Fruit fly (Drosophila melanogaster) whole organism, embryonic: ENCODE measurements around the gene IKKbeta.

Experiments used
- Atf3 ChIP-seq: fragments of 200-800 bp; sonication (Bioruptor generic); optimal IDR thresholded peaks from 3 replicates; lab custom pipeline; 2016; ENCODE audit warnings: missing biosample characterization, missing genetic modification characterization
- Bteb2 ChIP-seq: fragments of 200-800 bp; sonication (Bioruptor generic); optimal IDR thresholded peaks from 2 replicates; lab custom pipeline; 2016; ENCODE audit warnings: missing biosample characterization, missing genetic modification characterization
- CG10147 ChIP-seq: fragments of 200-800 bp; sonication (Bioruptor generic); optimal IDR thresholded peaks from 2 replicates; lab custom pipeline; 2019; ENCODE audit warnings: missing biosample characterization, mild to moderate bottlenecking, missing genetic modification characterization, moderate library complexity
- CG1024 ChIP-seq: fragments of 200-800 bp; sonication (Bioruptor generic); IDR thresholded peaks from 2 replicates; pipeline ENCODE4 v1.3.6; 2022; ENCODE audit warnings: missing biosample characterization, missing genetic modification characterization
- CG10366 ChIP-seq: fragments of 200-800 bp; sonication (Bioruptor generic); IDR thresholded peaks from 2 replicates; pipeline ENCODE4 v1.3.6; 2022; ENCODE audit warnings: missing biosample characterization, missing genetic modification characterization
- CG13775 ChIP-seq: fragments of 200-800 bp; sonication (Bioruptor generic); optimal IDR thresholded peaks from 3 replicates; lab custom pipeline; 2017; ENCODE audit warnings: missing biosample characterization, mild to moderate bottlenecking, missing genetic modification characterization
- CG14014 ChIP-seq: fragments of 200-800 bp; sonication (Bioruptor generic); IDR thresholded peaks from 2 replicates; pipeline ENCODE4 v1.3.6; 2022; ENCODE audit warnings: missing biosample characterization, missing genetic modification characterization
- CG14710 ChIP-seq: fragments of 200-800 bp; sonication (Bioruptor generic); optimal IDR thresholded peaks from 3 replicates; lab custom pipeline; 2019; ENCODE audit warnings: missing biosample characterization, mild to moderate bottlenecking, missing genetic modification characterization, moderate library complexity
- CG1603 ChIP-seq: fragments of 200-800 bp; sonication (Bioruptor generic); optimal IDR thresholded peaks from 2 replicates; lab custom pipeline; 2019; ENCODE audit warnings: missing biosample characterization, mild to moderate bottlenecking, missing genetic modification characterization, moderate library complexity
- CG16863 ChIP-seq: fragments of 200-800 bp; sonication (Bioruptor generic); optimal IDR thresholded peaks from 3 replicates; lab custom pipeline; 2016; ENCODE audit warnings: missing biosample characterization, missing genetic modification characterization
- CG17359 ChIP-seq: fragments of 200-800 bp; sonication (Bioruptor generic); optimal IDR thresholded peaks from 3 replicates; lab custom pipeline; 2018; ENCODE audit warnings: missing biosample characterization, mild to moderate bottlenecking, missing genetic modification characterization, moderate library complexity
- CG17385 ChIP-seq: fragments of 200-800 bp; sonication (Bioruptor generic); optimal IDR thresholded peaks from 3 replicates; lab custom pipeline; 2018; ENCODE audit warnings: missing biosample characterization, mild to moderate bottlenecking, missing genetic modification characterization
- CG17912 ChIP-seq: fragments of 200-800 bp; sonication (Bioruptor generic); optimal IDR thresholded peaks from 2 replicates; lab custom pipeline; 2018; ENCODE audit warnings: missing biosample characterization, mild to moderate bottlenecking, missing genetic modification characterization
- CG2120 ChIP-seq: fragments of 200-800 bp; sonication (Bioruptor generic); optimal IDR thresholded peaks from 3 replicates; lab custom pipeline; 2016; ENCODE audit warnings: missing biosample characterization, missing genetic modification characterization
- CG2199 ChIP-seq: fragments of 200-800 bp; sonication (Bioruptor generic); IDR thresholded peaks from 3 replicates; pipeline ENCODE4 v1.3.6; 2022; ENCODE audit warnings: missing biosample characterization, missing genetic modification characterization
- CG30403 ChIP-seq: fragments of 200-800 bp; sonication (Bioruptor generic); optimal IDR thresholded peaks from 3 replicates; lab custom pipeline; 2016; ENCODE audit warnings: missing biosample characterization, missing genetic modification characterization
- CG32767 ChIP-seq: fragments of 200-800 bp; sonication (Bioruptor generic); IDR thresholded peaks from 2 replicates; pipeline ENCODE4 v1.3.6; 2022; ENCODE audit warnings: missing biosample characterization, missing genetic modification characterization
- CG3281 ChIP-seq: fragments of 200-800 bp; sonication (Bioruptor generic); optimal IDR thresholded peaks from 3 replicates; lab custom pipeline; 2017; ENCODE audit warnings: missing biosample characterization, mild to moderate bottlenecking, missing genetic modification characterization
- CG3847 ChIP-seq: fragments of 200-800 bp; sonication (Bioruptor generic); IDR thresholded peaks from 2 replicates; pipeline ENCODE4 v1.3.6; 2022; ENCODE audit warnings: missing biosample characterization, missing genetic modification characterization
- CG42726 ChIP-seq: fragments of 200-800 bp; sonication (Bioruptor generic); IDR thresholded peaks from 2 replicates; pipeline ENCODE4 v1.3.6; 2022; ENCODE audit warnings: missing biosample characterization, missing genetic modification characterization; ENCODE audit not compliant: partially characterized antibody
- CG4424 ChIP-seq: fragments of 200-800 bp; sonication (Bioruptor generic); optimal IDR thresholded peaks from 3 replicates; lab custom pipeline; 2016; ENCODE audit warnings: missing biosample characterization, missing genetic modification characterization
- CG7372 ChIP-seq: fragments of 200-800 bp; sonication (Bioruptor generic); IDR thresholded peaks from 2 replicates; pipeline ENCODE4 v1.3.6; 2022; ENCODE audit warnings: missing biosample characterization, missing genetic modification characterization
- CG8944 ChIP-seq: fragments of 200-800 bp; sonication (Bioruptor generic); optimal IDR thresholded peaks from 3 replicates; lab custom pipeline; 2016; ENCODE audit warnings: missing biosample characterization, missing genetic modification characterization
- CG9609 ChIP-seq: fragments of 200-800 bp; sonication (Bioruptor generic); optimal IDR thresholded peaks from 3 replicates; lab custom pipeline; 2016; ENCODE audit warnings: missing biosample characterization, missing genetic modification characterization
- CG9932 ChIP-seq: fragments of 200-800 bp; sonication (Bioruptor generic); IDR thresholded peaks from 2 replicates; pipeline ENCODE4 v1.3.6; 2022; ENCODE audit warnings: missing biosample characterization, missing genetic modification characterization
- D19B ChIP-seq: fragments of 200-800 bp; sonication (Bioruptor generic); optimal IDR thresholded peaks from 2 replicates; lab custom pipeline; 2017; ENCODE audit warnings: missing biosample characterization, mild to moderate bottlenecking, missing genetic modification characterization
- Dbx ChIP-seq: fragments of 200-800 bp; sonication (Bioruptor generic); IDR thresholded peaks from 3 replicates; pipeline ENCODE4 v1.3.6; 2022; ENCODE audit warnings: missing biosample characterization, missing genetic modification characterization
- E2f2 ChIP-seq: fragments of 200-800 bp; sonication (Bioruptor generic); IDR thresholded peaks from 2 replicates; pipeline ENCODE4 v1.3.6; 2022; ENCODE audit warnings: missing biosample characterization, missing genetic modification characterization
- Elba2 ChIP-seq: fragments of 200-800 bp; sonication (Bioruptor generic); optimal IDR thresholded peaks from 3 replicates; lab custom pipeline; 2016; ENCODE audit warnings: missing biosample characterization, missing genetic modification characterization
- H15 ChIP-seq: fragments of 200-800 bp; sonication (Bioruptor generic); IDR thresholded peaks from 3 replicates; pipeline ENCODE4 v1.3.6; 2022; ENCODE audit warnings: missing biosample characterization, missing genetic modification characterization
- MBD-R2 ChIP-seq: fragments of 200-800 bp; sonication (Bioruptor generic); IDR thresholded peaks from 2 replicates; pipeline ENCODE4 v1.3.6; 2022; ENCODE audit warnings: missing biosample characterization, missing genetic modification characterization
- NK7.1 ChIP-seq: fragments of 200-800 bp; sonication (Bioruptor generic); optimal IDR thresholded peaks from 3 replicates; lab custom pipeline; 2016; ENCODE audit warnings: missing biosample characterization, missing genetic modification characterization
- Sox100B ChIP-seq: fragments of 200-800 bp; sonication (Bioruptor generic); optimal IDR thresholded peaks from 3 replicates; lab custom pipeline; 2018; ENCODE audit warnings: missing biosample characterization, mild to moderate bottlenecking, missing genetic modification characterization
- Sry-β ChIP-seq: fragments of 200-800 bp; sonication (Bioruptor generic); optimal IDR thresholded peaks from 2 replicates; lab custom pipeline; 2018; ENCODE audit warnings: missing biosample characterization, mild to moderate bottlenecking, missing genetic modification characterization, moderate library complexity
- YL-1 ChIP-seq: fragments of 200-800 bp; sonication (Bioruptor generic); optimal IDR thresholded peaks from 3 replicates; lab custom pipeline; 2017; ENCODE audit warnings: missing biosample characterization, mild to moderate bottlenecking, missing genetic modification characterization
- ap ChIP-seq: fragments of 200-800 bp; sonication (Bioruptor generic); IDR thresholded peaks from 2 replicates; pipeline ENCODE4 v1.3.6; 2022; ENCODE audit warnings: missing biosample characterization, missing genetic modification characterization
- ara ChIP-seq: fragments of 200-800 bp; sonication (Bioruptor generic); IDR thresholded peaks from 2 replicates; pipeline ENCODE4 v1.3.6; 2022; ENCODE audit warnings: missing biosample characterization, missing genetic modification characterization
- bbx ChIP-seq: fragments of 200-800 bp; sonication (Bioruptor generic); IDR thresholded peaks from 2 replicates; pipeline ENCODE4 v1.3.6; 2022; ENCODE audit warnings: missing biosample characterization, missing genetic modification characterization; ENCODE audit not compliant: partially characterized antibody
- dpn ChIP-seq, 2 experiments: fragments of 200-800 bp; sonication (Bioruptor generic); optimal IDR thresholded peaks; 3 replicates each; lab custom pipeline; 2016; ENCODE audit warnings: missing biosample characterization in 2 of 2, missing genetic modification characterization in 2 of 2
- eyg ChIP-seq: fragments of 200-800 bp; sonication (Bioruptor generic); optimal IDR thresholded peaks from 3 replicates; lab custom pipeline; 2016; ENCODE audit warnings: missing biosample characterization, missing genetic modification characterization
- fu2 ChIP-seq: fragments of 200-800 bp; sonication (Bioruptor generic); optimal IDR thresholded peaks from 2 replicates; lab custom pipeline; 2016; ENCODE audit warnings: missing biosample characterization, missing genetic modification characterization
- gro ChIP-seq: fragments of 200-800 bp; sonication (Bioruptor generic); optimal IDR thresholded peaks from 2 replicates; lab custom pipeline; 2016; ENCODE audit warnings: missing biosample characterization, missing genetic modification characterization
- her ChIP-seq: fragments of 200-800 bp; sonication (Bioruptor generic); optimal IDR thresholded peaks from 2 replicates; lab custom pipeline; 2016; ENCODE audit warnings: missing biosample characterization, missing genetic modification characterization
- inv ChIP-seq: fragments of 200-800 bp; sonication (Bioruptor generic); IDR thresholded peaks from 2 replicates; pipeline ENCODE4 v1.3.6; 2022; ENCODE audit warnings: missing biosample characterization, missing genetic modification characterization; ENCODE audit not compliant: partially characterized antibody
- lbe ChIP-seq: fragments of 200-800 bp; sonication (Bioruptor generic); optimal IDR thresholded peaks from 2 replicates; lab custom pipeline; 2016; ENCODE audit warnings: missing biosample characterization, mild to moderate bottlenecking, missing genetic modification characterization
- nerfin-1 ChIP-seq: fragments of 200-800 bp; sonication (Bioruptor generic); optimal IDR thresholded peaks from 3 replicates; lab custom pipeline; 2019; ENCODE audit warnings: missing biosample characterization, mild to moderate bottlenecking, missing genetic modification characterization, moderate library complexity
- nom ChIP-seq: fragments of 200-800 bp; sonication (Bioruptor generic); optimal IDR thresholded peaks from 2 replicates; lab custom pipeline; 2017; ENCODE audit warnings: missing biosample characterization, missing genetic modification characterization, mild to moderate bottlenecking, moderate library complexity, missing genetic modification reagents
- slou ChIP-seq: fragments of 200-800 bp; sonication (Bioruptor generic); optimal IDR thresholded peaks from 3 replicates; lab custom pipeline; 2016; ENCODE audit warnings: missing biosample characterization, missing genetic modification characterization
- vvl ChIP-seq: fragments of 200-800 bp; sonication (Bioruptor generic); IDR thresholded peaks from 2 replicates; pipeline ENCODE4 v1.3.6; 2022; ENCODE audit warnings: missing biosample characterization, missing genetic modification characterization
- wdn ChIP-seq: fragments of 200-800 bp; sonication (Bioruptor generic); IDR thresholded peaks from 2 replicates; pipeline ENCODE4 v1.3.6; 2022; ENCODE audit warnings: missing biosample characterization, missing genetic modification characterization
- wek ChIP-seq: fragments of 200-800 bp; sonication (Bioruptor generic); optimal IDR thresholded peaks from 3 replicates; lab custom pipeline; 2018; ENCODE audit warnings: missing biosample characterization, mild to moderate bottlenecking, missing genetic modification characterization, moderate library complexity

IKKbeta gene

dm6 chr3R:16049369-16049768 lies at the start of gene IKKbeta, which contains the start of gene CG5013:
IKKbeta (minus strand) TSS chr3R:16049421.
CG5013 (plus strand) TSS chr3R:16049670.
- TF ChIP-seq CG14710 (peak; percentile 75), CG1603 (tag; lab: Kevin White, UChicago) (peak; percentile 73), E2f2 (GFP tag; lab: Robert Waterston, UW) (peak; percentile 30; the same call in 1 of the 2 replicates), Sox100B (no peak), slou (peak; percentile 38), Dbx (GFP tag; lab: Robert Waterston, UW) (peak; percentile 68; the same call in 1 of the 3 replicates), CG2199 (no peak), wdn (GFP tag; lab: Robert Waterston, UW) (peak; percentile 25; the same call in 1 of the 2 replicates), eyg (GFP tag; lab: Kevin White, UChicago) (no peak), MBD-R2 (GFP tag; lab: Robert Waterston, UW) (peak; percentile 79), CG9609 (GFP tag; lab: Kevin White, UChicago) (peak; percentile 41), CG17385 (GFP tag; lab: Kevin White, UChicago) (peak; percentile 7), CG14014 (GFP tag; lab: Robert Waterston, UW) (no peak), CG8944 (GFP tag; lab: Kevin White, UChicago) (no peak), wek (no peak), CG16863 (GFP tag; lab: Kevin White, UChicago) (peak; percentile 43), H15 (GFP tag; lab: Robert Waterston, UW) (peak; percentile 39; the same call in 1 of the 3 replicates), Sry-β (peak; percentile 5), CG1024 (GFP tag; lab: Robert Waterston, UW) (no peak), YL-1 (no peak), bbx (GFP tag; lab: Robert Waterston, UW) (peak; percentile 70), Elba2 (GFP tag; lab: Kevin White, UChicago) (peak; percentile 54), CG10366 (GFP tag; lab: Robert Waterston, UW) (peak; percentile 29; the same call in 1 of the 2 replicates), CG17912 (no peak), ara (peak; percentile 57; the same call in 1 of the 2 replicates), CG10147 (GFP tag; lab: Kevin White, UChicago) (peak; percentile 50), CG9932 (GFP tag; lab: Robert Waterston, UW) (peak; percentile 73), CG7372 (0 out of 2 replicates have a peak, but pooled peaks have one; percentile 35), CG42726 (GFP tag; lab: Robert Waterston, UW) (0 out of 2 replicates have a peak, but pooled peaks have one; percentile 39), dpn (GFP tag; optimal IDR thresholded peaks at IDR 0.05; lab: Kevin White, UChicago) (peak; percentile 67 to 68), CG30403 (GFP tag; lab: Kevin White, UChicago) (peak; percentile 70), CG2120 (GFP tag; lab: Kevin White, UChicago) (peak; percentile 68), gro (GFP tag; lab: Kevin White, UChicago) (peak; percentile 71), NK7.1 (GFP tag; lab: Kevin White, UChicago) (peak; percentile 8), Bteb2 (GFP tag; lab: Kevin White, UChicago) (no peak), CG32767 (0 out of 2 replicates have a peak, but pooled peaks have one; percentile 20), lbe (GFP tag; lab: Kevin White, UChicago) (no peak), CG3847 (peak; percentile 45; the same call in 1 of the 2 replicates), inv (GFP tag; lab: Robert Waterston, UW) (peak; percentile 74), Atf3 (GFP tag; lab: Kevin White, UChicago) (no peak), CG3281 (GFP tag; lab: Kevin White, UChicago) (no peak), CG13775 (GFP tag; lab: Kevin White, UChicago) (peak; percentile 32), nom (GFP tag; lab: Kevin White, UChicago) (no peak), vvl (GFP tag; lab: Robert Waterston, UW) (peak; percentile 17; the same call in 1 of the 2 replicates), fu2 (GFP tag; lab: Kevin White, UChicago) (peak; percentile 43), her (peak; percentile 43), D19B (no peak), ap (GFP tag; lab: Robert Waterston, UW) (no peak), CG17359 (no peak), CG4424 (GFP tag; lab: Kevin White, UChicago) (peak; percentile 45), nerfin-1 (tag; lab: Kevin White, UChicago) (peak; percentile 76)
